Worm (Caenorhabditis elegans) whole organism, L2 larva: ENCODE results near the gene F57C2.5.

Experiments used
- F13H6.1 ChIP-seq: sonication (generic microtip); optimal IDR thresholded peaks from 2 replicates; lab custom pipeline; 2016; ENCODE audit warnings: missing genetic modification characterization, missing compliant biosample characterization
- aly-2 ChIP-seq: fragments of 150-350 bp; optimal IDR thresholded peaks from 2 replicates; lab custom pipeline; 2014; ENCODE audit warnings: missing biosample characterization, missing genetic modification characterization
- ceh-16 ChIP-seq: fragments of 150-350 bp; optimal IDR thresholded peaks from 2 replicates; lab custom pipeline; 2014; ENCODE audit warnings: missing biosample characterization, missing genetic modification characterization
- dmd-4 ChIP-seq: sonication (generic microtip); optimal IDR thresholded peaks from 2 replicates; lab custom pipeline; 2017; ENCODE audit warnings: missing biosample characterization, missing genetic modification characterization
- egl-27 ChIP-seq: sonication (generic microtip); optimal IDR thresholded peaks from 3 replicates; lab custom pipeline; 2017; ENCODE audit warnings: missing biosample characterization, missing genetic modification reagents, missing genetic modification characterization
- lsy-2 ChIP-seq, 2 experiments: fragments of 150-350 bp in 1 of 2; sonication (generic microtip) in 1 of 2; optimal IDR thresholded peaks; 2 replicates each; lab custom pipeline; 2014 to 2017; ENCODE audit warnings: missing biosample characterization in 2 of 2, missing genetic modification characterization in 2 of 2
- nhr-6 ChIP-seq: fragments of 150-350 bp; optimal IDR thresholded peaks from 2 replicates; lab custom pipeline; 2014; ENCODE audit warnings: missing biosample characterization, missing genetic modification characterization
- nhr-77 ChIP-seq: fragments of 150-350 bp; optimal IDR thresholded peaks from 2 replicates; lab custom pipeline; 2014; ENCODE audit warnings: missing biosample characterization, missing genetic modification characterization
- ztf-4 ChIP-seq: fragments of 150-350 bp; optimal IDR thresholded peaks from 2 replicates; lab custom pipeline; 2014; ENCODE audit warnings: missing biosample characterization, missing genetic modification characterization

- TF ChIP-seq nhr-77 (tag; lab: Kevin White, UChicago), result no peak
- TF ChIP-seq ztf-4 (tag; lab: Kevin White, UChicago), result no peak
- no peak for TF ChIP-seq F13H6.1
- TF ChIP-seq dmd-4 (tag; lab: Kevin White, UChicago), result no peak
- no peak for TF ChIP-seq aly-2 (tag; lab: Kevin White, UChicago)
- no peak for TF ChIP-seq nhr-6
- no peak for TF ChIP-seq ceh-16 (tag; lab: Kevin White, UChicago)
- no peak for TF ChIP-seq lsy-2 (tag; optimal IDR thresholded peaks at IDR 0.05; lab: Kevin White, UChicago)
- TF ChIP-seq egl-27, result no peak
Measured at ce11 chrII:14494414-14494463, 33.8 kb downstream of the F57C2.5 start, which contains the start of gene cysl-2.
